Fruit fly (Drosophila melanogaster): ENCODE results near the gene CG5790.

- TF ChIP-seq Ets98B (GFP tag; IDR thresholded peaks at IDR 0.05) (no peak), CG4496 (GFP tag; IDR thresholded peaks at IDR 0.05) (no peak), CG12605 (GFP tag; IDR thresholded peaks at IDR 0.05) (no peak), CG17806 (tag; optimal IDR thresholded peaks at IDR 0.05) (no peak), CG32121 (GFP tag; IDR thresholded peaks at IDR 0.05) (no peak), CG13204 (GFP tag; optimal IDR thresholded peaks at IDR 0.05) (no peak), gl (tag; optimal IDR thresholded peaks at IDR 0.05) (no peak)
These were observed 36.8 kb upstream of the CG5790 start, which contains the start of gene CG31788 for dm6 chr2L:18257878-18258277.

Data from whole organism, pupa.